Worm (Caenorhabditis elegans): ENCODE measurements around the gene rpl-18.
A peak's percentile ranks its signal among the peaks of the same experiment; 100 is the strongest.

- TF ChIP-seq fkh-10 (GFP tag; optimal IDR thresholded peaks at IDR 0.05): no peak
- no peak for TF ChIP-seq aha-1 (tag; optimal IDR thresholded peaks at IDR 0.05)
- TF ChIP-seq nhr-28 (tag; optimal IDR thresholded peaks at IDR 0.05): no peak
- no peak for TF ChIP-seq sup-37 (GFP tag; optimal IDR thresholded peaks at IDR 0.05)
- no peak for TF ChIP-seq dpl-1 (GFP tag; optimal IDR thresholded peaks at IDR 0.05)
- no peak for TF ChIP-seq jun-1 (tag; optimal IDR thresholded peaks at IDR 0.05)
- TF ChIP-seq sox-4 (tag; optimal IDR thresholded peaks at IDR 0.05): no peak
- TF ChIP-seq unc-62 (GFP tag; optimal IDR thresholded peaks at IDR 0.05): no peak
- TF ChIP-seq ceh-90 (tag; optimal IDR thresholded peaks at IDR 0.05): no peak
- TF ChIP-seq elt-3 (tag; optimal IDR thresholded peaks at IDR 0.05): no peak
- TF ChIP-seq efl-1 (optimal IDR thresholded peaks at IDR 0.05): no peak
- peak in 1 of 2 experiments; percentile 39 for TF ChIP-seq efl-1 (GFP tag; optimal IDR thresholded peaks at IDR 0.05 in 1 of 2)
- TF ChIP-seq nhr-12 (tag; optimal IDR thresholded peaks at IDR 0.05): no peak
- TF ChIP-seq elt-2 (tag; optimal IDR thresholded peaks at IDR 0.05): no peak
Measured at ce11 chrIV:13795249-13795909, 17.7 kb downstream of the rpl-18 start.

Data from whole organism, L1 larva.